Fruit fly (Drosophila melanogaster): ENCODE results near the gene cass.

DNA sequence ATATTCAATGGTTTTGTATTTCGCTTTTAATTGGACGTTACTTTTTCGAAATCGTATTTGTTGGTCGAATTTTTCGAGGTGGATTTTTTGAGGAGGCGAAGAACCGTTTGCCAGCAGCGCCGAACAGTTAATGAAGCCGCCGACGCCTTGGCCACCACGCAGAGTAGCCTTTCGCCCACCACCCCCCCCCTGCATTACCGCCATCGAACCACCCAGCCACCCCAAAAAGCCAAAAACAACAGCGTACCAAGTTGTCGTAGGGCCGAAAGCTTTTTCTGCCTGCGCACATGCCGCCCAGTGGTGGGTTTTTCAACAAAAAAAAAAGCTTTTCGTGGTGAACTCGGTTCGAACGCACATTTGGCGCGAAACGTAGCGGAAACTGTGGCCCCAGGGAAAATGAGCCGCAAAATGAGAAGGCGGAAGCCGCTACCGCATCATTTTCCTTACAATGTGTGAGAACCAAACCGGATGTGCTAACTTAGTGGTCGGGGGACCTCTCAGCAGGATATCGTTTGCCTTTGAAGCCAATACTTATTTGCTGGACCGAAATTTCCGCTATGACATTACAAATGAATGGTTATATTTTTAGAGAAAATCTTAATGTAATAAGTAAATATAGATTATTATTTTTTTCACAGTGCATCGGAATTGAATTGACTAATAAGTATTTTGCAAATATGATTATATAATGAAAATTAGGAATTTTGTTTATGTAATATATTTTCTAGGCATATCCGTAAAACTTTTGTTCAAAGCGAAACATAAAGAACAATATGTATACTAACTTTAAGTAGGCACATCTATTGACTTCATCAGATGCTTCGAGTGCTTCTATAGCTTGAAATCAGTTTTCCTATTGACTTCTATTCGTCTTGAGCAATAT is 44.4 kb downstream of the cass start, which contains the start of the genes Dif and CG5043:
- TF ChIP-seq CG9705 (GFP tag; optimal IDR thresholded peaks at IDR 0.05) (no peak), dl (GFP tag; optimal IDR thresholded peaks at IDR 0.05; ENCODE audit: insufficient read depth in 1 of 2, partially characterized antibody in 2 of 2) (no peak)
